Worm (Caenorhabditis elegans): ENCODE data around the gene snf-3.

DNA sequence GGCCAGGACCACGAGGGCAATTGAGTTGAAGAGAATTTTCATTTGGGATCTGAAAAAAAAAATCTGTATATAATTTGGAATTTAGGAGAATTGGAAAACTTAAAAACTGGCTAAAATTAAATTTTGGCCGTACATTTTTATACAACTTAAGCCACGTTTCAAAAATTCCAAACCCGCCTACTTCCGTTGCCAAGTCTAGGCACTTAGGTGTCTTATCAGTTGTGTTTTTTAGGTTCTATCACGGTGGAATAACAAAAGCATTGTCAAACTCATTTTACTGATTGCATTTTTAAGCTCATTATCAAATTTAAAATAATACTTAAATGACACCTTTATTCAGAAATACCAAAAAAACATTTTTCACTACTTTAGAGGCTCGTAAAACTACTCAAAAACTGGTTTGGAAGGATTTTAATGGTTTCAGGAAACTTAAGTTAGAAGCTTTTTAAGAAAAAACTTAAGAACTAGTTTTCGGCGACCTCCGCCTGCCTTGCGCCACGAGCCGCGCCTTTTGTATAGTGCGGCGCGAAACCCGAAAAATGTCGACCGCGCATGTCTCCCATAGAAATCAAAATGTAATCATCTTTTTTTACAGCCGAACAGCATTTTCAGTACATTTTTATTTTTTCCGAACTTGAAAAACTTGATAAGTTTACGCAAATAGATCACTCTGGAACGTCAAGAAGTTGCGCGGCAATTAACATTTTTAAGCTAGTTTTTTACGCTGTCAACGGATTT lies 26.4 kb downstream of the snf-3 start, which contains the start of gene lips-13:
- TF ChIP-seq ama-1 (optimal IDR thresholded peaks at IDR 0.05) (no peak), elt-2 (tag; optimal IDR thresholded peaks at IDR 0.05) (no peak), nhr-12 (tag; optimal IDR thresholded peaks at IDR 0.05) (no peak)
